Worm (Caenorhabditis elegans) whole organism, young adult: ENCODE measurements around the gene C27B7.9.

Source experiments
- B0035.1 ChIP-seq: sonication (generic microtip); optimal IDR thresholded peaks from 2 replicates; lab custom pipeline; 2016; ENCODE audit warnings: missing genetic modification characterization, mild to moderate bottlenecking, missing compliant biosample characterization, missing genotype, missing genetic modification reagents
- C06A6.2 ChIP-seq: fragments of 200-800 bp; sonication (Bioruptor generic); conservative IDR thresholded peaks from 2 replicates; pipeline ENCODE4 v1.3.6; 2022; ENCODE audit warnings: missing genetic modification characterization, missing compliant biosample characterization
- F22D6.2 ChIP-seq: sonication (generic microtip); optimal IDR thresholded peaks from 2 replicates; lab custom pipeline; 2016; ENCODE audit warnings: mild to moderate bottlenecking, missing genetic modification characterization, missing compliant biosample characterization
- F33H1.4 ChIP-seq: fragments of 200-800 bp; sonication (Bioruptor generic); IDR thresholded peaks from 2 replicates; pipeline ENCODE4 v1.3.6; 2022; ENCODE audit warnings: missing genetic modification reagents, missing genetic modification characterization, missing compliant biosample characterization
- F52B5.7 ChIP-seq: sonication (generic microtip); optimal IDR thresholded peaks from 2 replicates; lab custom pipeline; 2016; ENCODE audit warnings: mild to moderate bottlenecking, missing genetic modification characterization, missing compliant biosample characterization
- K11D2.4 ChIP-seq: fragments of 200-800 bp; sonication (Bioruptor generic); IDR thresholded peaks from 2 replicates; pipeline ENCODE4 v1.3.6; 2022; ENCODE audit warnings: missing genetic modification reagents, missing genetic modification characterization, missing compliant biosample characterization
- Y53F4B.3 ChIP-seq: fragments of 200-800 bp; sonication (Bioruptor generic); IDR thresholded peaks from 2 replicates; pipeline ENCODE4 v1.3.6; 2022; ENCODE audit warnings: missing genetic modification reagents, missing genetic modification characterization, missing compliant biosample characterization
- Y53G8AR.9 ChIP-seq: fragments of 200-800 bp; sonication (Bioruptor generic); conservative IDR thresholded peaks from 2 replicates; pipeline ENCODE4 v1.3.6; 2022; ENCODE audit warnings: missing genetic modification reagents, missing genetic modification characterization, missing compliant biosample characterization
- aptf-3 ChIP-seq: fragments of 200-800 bp; sonication (Bioruptor generic); IDR thresholded peaks from 2 replicates; pipeline ENCODE4 v1.3.6; 2022; ENCODE audit warnings: missing genetic modification characterization, missing compliant biosample characterization
- atf-7 ChIP-seq: sonication (generic microtip); optimal IDR thresholded peaks from 2 replicates; lab custom pipeline; 2017; ENCODE audit warnings: mild to moderate bottlenecking, missing genetic modification characterization, missing compliant biosample characterization
- attf-5 ChIP-seq: fragments of 200-800 bp; sonication (Bioruptor generic); optimal IDR thresholded peaks from 2 replicates; lab custom pipeline; 2018; ENCODE audit warnings: mild to moderate bottlenecking, missing genetic modification characterization, missing compliant biosample characterization
- cebp-1 ChIP-seq, 2 experiments: fragments of 200-800 bp in 1 of 2; sonication (Bioruptor generic) in 1 of 2; sonication (generic microtip) in 1 of 2; IDR thresholded peaks in 1 of 2; optimal IDR thresholded peaks in 1 of 2; 2 replicates each; pipeline versions ENCODE4 v1.3.6 to Lab custom; 2017 to 2022; ENCODE audit warnings: missing compliant biosample characterization in 2 of 2, missing genetic modification characterization in 2 of 2, mild to moderate bottlenecking in 1 of 2, missing genetic modification reagents in 1 of 2, moderate library complexity in 1 of 2
- ceh-27 ChIP-seq: fragments of 200-800 bp; sonication (Bioruptor generic); optimal IDR thresholded peaks from 2 replicates; lab custom pipeline; 2018; ENCODE audit warnings: mild to moderate bottlenecking, missing genetic modification characterization, moderate library complexity, missing compliant biosample characterization
- ceh-91 ChIP-seq: fragments of 200-800 bp; sonication (Bioruptor generic); IDR thresholded peaks from 2 replicates; pipeline ENCODE4 v1.3.6; 2022; ENCODE audit warnings: missing genetic modification reagents, missing genetic modification characterization, missing compliant biosample characterization
- chd-7 ChIP-seq: sonication (generic microtip); optimal IDR thresholded peaks from 2 replicates; lab custom pipeline; 2016; ENCODE audit warnings: mild to moderate bottlenecking, missing genetic modification characterization, moderate library complexity, missing compliant biosample characterization
- die-1 ChIP-seq: sonication (generic microtip); optimal IDR thresholded peaks from 2 replicates; lab custom pipeline; 2016; ENCODE audit warnings: missing genotype, mild to moderate bottlenecking, missing genetic modification characterization, missing compliant biosample characterization
- dpff-1 ChIP-seq: sonication (generic microtip); optimal IDR thresholded peaks from 2 replicates; lab custom pipeline; 2017; ENCODE audit warnings: mild to moderate bottlenecking, missing genetic modification characterization, missing compliant biosample characterization
- egrh-3 ChIP-seq: fragments of 200-800 bp; sonication (Bioruptor generic); IDR thresholded peaks from 2 replicates; pipeline ENCODE4 v1.3.6; 2022; ENCODE audit warnings: missing genetic modification reagents, missing genetic modification characterization, missing compliant biosample characterization
- ekl-4 ChIP-seq: fragments of 200-800 bp; sonication (Bioruptor generic); IDR thresholded peaks from 2 replicates; pipeline ENCODE4 v1.3.6; 2022; ENCODE audit warnings: missing genetic modification reagents, missing genetic modification characterization, missing compliant biosample characterization
- gei-17 ChIP-seq: fragments of 200-800 bp; sonication (Bioruptor generic); optimal IDR thresholded peaks from 2 replicates; lab custom pipeline; 2018; ENCODE audit warnings: mild to moderate bottlenecking, missing genetic modification characterization, missing compliant biosample characterization
- hmg-1.2 ChIP-seq: fragments of 200-800 bp; sonication (Bioruptor generic); IDR thresholded peaks from 2 replicates; pipeline ENCODE4 v1.3.6; 2022; ENCODE audit warnings: missing genetic modification reagents, missing genetic modification characterization, missing compliant biosample characterization
- lag-1 ChIP-seq: fragments of 200-800 bp; sonication (Bioruptor generic); IDR thresholded peaks from 2 replicates; pipeline ENCODE4 v1.3.6; 2022; ENCODE audit warnings: missing genetic modification reagents, missing genetic modification characterization, missing compliant biosample characterization
- let-526 ChIP-seq: fragments of 200-800 bp; sonication (Bioruptor generic); IDR thresholded peaks from 2 replicates; pipeline ENCODE4 v1.3.6; 2022; ENCODE audit warnings: missing genetic modification reagents, missing genetic modification characterization, missing compliant biosample characterization
- let-607 ChIP-seq, 2 experiments: fragments of 200-800 bp in 1 of 2; sonication (Bioruptor generic) in 1 of 2; sonication (generic microtip) in 1 of 2; optimal IDR thresholded peaks; 2 replicates each; lab custom pipeline; 2016 to 2018; ENCODE audit warnings: mild to moderate bottlenecking in 2 of 2, missing compliant biosample characterization in 2 of 2, missing genetic modification characterization in 2 of 2, moderate library complexity in 2 of 2, missing genotype in 1 of 2
- lin-40 ChIP-seq: sonication (generic microtip); optimal IDR thresholded peaks from 2 replicates; lab custom pipeline; 2016; ENCODE audit warnings: missing genetic modification characterization, mild to moderate bottlenecking, missing compliant biosample characterization, missing genotype, missing genetic modification reagents
- lin-54 ChIP-seq: fragments of 200-800 bp; sonication (Bioruptor generic); optimal IDR thresholded peaks from 2 replicates; lab custom pipeline; 2018; ENCODE audit warnings: mild to moderate bottlenecking, missing genetic modification characterization, missing compliant biosample characterization
- lsy-27 ChIP-seq: sonication (generic microtip); optimal IDR thresholded peaks from 2 replicates; lab custom pipeline; 2017; ENCODE audit warnings: missing genetic modification characterization, mild to moderate bottlenecking, missing compliant biosample characterization, antibody characterized with exemption, missing genotype, borderline replicate concordance; ENCODE audit not compliant: insufficient read depth
- madf-3 ChIP-seq: fragments of 200-800 bp; sonication (Bioruptor generic); IDR thresholded peaks from 2 replicates; pipeline ENCODE4 v1.3.6; 2022; ENCODE audit warnings: missing genetic modification reagents, missing genetic modification characterization, missing compliant biosample characterization
- nhr-179 ChIP-seq: sonication (generic microtip); optimal IDR thresholded peaks from 2 replicates; lab custom pipeline; 2016; ENCODE audit warnings: mild to moderate bottlenecking, missing genetic modification characterization, missing compliant biosample characterization
- nhr-80 ChIP-seq: sonication (generic microtip); optimal IDR thresholded peaks from 2 replicates; lab custom pipeline; 2016; ENCODE audit warnings: missing genetic modification characterization, missing compliant biosample characterization
- nhr-90 ChIP-seq: sonication (generic microtip); optimal IDR thresholded peaks from 2 replicates; lab custom pipeline; 2016; ENCODE audit warnings: missing genotype, mild to moderate bottlenecking, missing genetic modification characterization, missing compliant biosample characterization
- repo-1 ChIP-seq: sonication (generic microtip); optimal IDR thresholded peaks from 2 replicates; lab custom pipeline; 2017; ENCODE audit warnings: mild to moderate bottlenecking, missing genetic modification characterization, missing compliant biosample characterization
- somi-1 ChIP-seq: fragments of 200-800 bp; sonication (Bioruptor generic); optimal IDR thresholded peaks from 2 replicates; lab custom pipeline; 2018; ENCODE audit warnings: mild to moderate bottlenecking, missing genetic modification characterization, missing compliant biosample characterization
- tbp1 ChIP-seq: fragments of 200-800 bp; sonication (Bioruptor generic); optimal IDR thresholded peaks from 2 replicates; lab custom pipeline; 2018; ENCODE audit warnings: mild to moderate bottlenecking, missing genetic modification characterization, missing compliant biosample characterization
- tbx-9 ChIP-seq: sonication (generic microtip); optimal IDR thresholded peaks from 2 replicates; lab custom pipeline; 2016; ENCODE audit warnings: borderline replicate concordance, missing genetic modification characterization, inconsistent platforms, missing compliant biosample characterization
- tlf-1 ChIP-seq: fragments of 200-800 bp; sonication (Bioruptor generic); optimal IDR thresholded peaks from 2 replicates; lab custom pipeline; 2018; ENCODE audit warnings: mild to moderate bottlenecking, missing genetic modification characterization, missing compliant biosample characterization
- ztf-18 ChIP-seq: sonication (generic microtip); optimal IDR thresholded peaks from 2 replicates; lab custom pipeline; 2016; ENCODE audit warnings: missing genotype, mild to moderate bottlenecking, missing genetic modification characterization, missing compliant biosample characterization
- ztf-22 ChIP-seq: fragments of 200-800 bp; sonication (Bioruptor generic); optimal IDR thresholded peaks from 2 replicates; lab custom pipeline; 2018; ENCODE audit warnings: mild to moderate bottlenecking, missing genetic modification characterization, moderate library complexity, missing compliant biosample characterization
- ztf-26 ChIP-seq: sonication (generic microtip); optimal IDR thresholded peaks from 2 replicates; lab custom pipeline; 2017; ENCODE audit warnings: missing genetic modification characterization, missing compliant biosample characterization

Gene C27B7.9

ce11 chrIV:8954126-8954525 lies 38.2 kb upstream of the C27B7.9 start:
- TF ChIP-seq egrh-3 (no peak), ceh-91 (GFP tag; lab: Robert Waterston, UW) (no peak), ztf-18 (tag; lab: Kevin White, UChicago) (no peak), lin-40 (peak; percentile 14), cebp-1 (GFP tag; IDR thresholded peaks at IDR 0.05; lab: Robert Waterston, UW) (no peak), cebp-1 (tag; optimal IDR thresholded peaks at IDR 0.05; lab: Kevin White, UChicago) (peak; percentile 74), tbx-9 (no peak)

ce11 chrIV:8951953-8952567 lies 36.1 kb upstream of the C27B7.9 start:
- no peak for TF ChIP-seq ceh-27
- TF ChIP-seq cebp-1 (GFP tag; IDR thresholded peaks at IDR 0.05; lab: Robert Waterston, UW): no peak
- peak; percentile 8 for TF ChIP-seq cebp-1 (tag; optimal IDR thresholded peaks at IDR 0.05; lab: Kevin White, UChicago)
- TF ChIP-seq dpff-1 (tag; lab: Kevin White, UChicago): no peak
- TF ChIP-seq nhr-80 (tag; lab: Kevin White, UChicago): peak; percentile 66
- peak; percentile 63 to 85 for TF ChIP-seq let-607 (tag; optimal IDR thresholded peaks at IDR 0.05; lab: Kevin White, UChicago)

- TF ChIP-seq F52B5.7: no peak
- no peak for TF ChIP-seq lag-1 (GFP tag; lab: Robert Waterston, UW)
- peak; percentile 50 for TF ChIP-seq gei-17 (GFP tag; lab: Kevin White, UChicago)
- TF ChIP-seq lsy-27 (tag; lab: Kevin White, UChicago): no peak
- TF ChIP-seq somi-1 (GFP tag; lab: Kevin White, UChicago): peak; percentile 95
- TF ChIP-seq C06A6.2 (GFP tag; lab: Robert Waterston, UW): peak; percentile 67
- TF ChIP-seq hmg-1.2 (GFP tag; lab: Robert Waterston, UW): peak; percentile 56
- peak; percentile 66 for TF ChIP-seq nhr-80 (tag; lab: Kevin White, UChicago)
- no peak for TF ChIP-seq nhr-179 (tag; lab: Kevin White, UChicago)
- TF ChIP-seq ztf-26: peak; percentile 86
- peak in 1 of 2 experiments; percentile 68 for TF ChIP-seq let-607 (tag; optimal IDR thresholded peaks at IDR 0.05; lab: Kevin White, UChicago)
- TF ChIP-seq B0035.1 (tag; lab: Kevin White, UChicago): no peak
- TF ChIP-seq lin-40: peak; percentile 94
- TF ChIP-seq tbp1: peak; percentile 45
- no peak for TF ChIP-seq repo-1 (tag; lab: Kevin White, UChicago)
- TF ChIP-seq cebp-1 (GFP tag; IDR thresholded peaks at IDR 0.05; lab: Robert Waterston, UW): 0 out of 2 replicates have a peak, but pooled peaks have one; percentile 29
- TF ChIP-seq cebp-1 (tag; optimal IDR thresholded peaks at IDR 0.05; lab: Kevin White, UChicago): peak; percentile 82
- peak; percentile 42; the same call in 1 of the 2 replicates for TF ChIP-seq ekl-4
- TF ChIP-seq K11D2.4: peak; percentile 68
- TF ChIP-seq F22D6.2: peak; percentile 69
- peak; percentile 62 for TF ChIP-seq attf-5 (GFP tag; lab: Kevin White, UChicago)
- no peak for TF ChIP-seq F33H1.4 (GFP tag; lab: Robert Waterston, UW)
- TF ChIP-seq Y53G8AR.9 (GFP tag; lab: Robert Waterston, UW): 0 out of 2 replicates have a peak, but pooled peaks have one; percentile 65
- peak; percentile 19 for TF ChIP-seq die-1 (tag; lab: Kevin White, UChicago)
- no peak for TF ChIP-seq nhr-90 (tag; lab: Kevin White, UChicago)
- TF ChIP-seq lin-54 (GFP tag; lab: Kevin White, UChicago): no peak
- TF ChIP-seq aptf-3 (GFP tag; lab: Robert Waterston, UW): no peak
- no peak for TF ChIP-seq Y53F4B.3
- TF ChIP-seq let-526 (GFP tag; lab: Robert Waterston, UW): no peak; the same call in 1 of the 2 replicates
- peak; percentile 32 for TF ChIP-seq tlf-1 (GFP tag; lab: Kevin White, UChicago)
- TF ChIP-seq atf-7 (tag; lab: Kevin White, UChicago): no peak
- peak; percentile 70 for TF ChIP-seq ceh-27
- peak; percentile 43 for TF ChIP-seq ztf-22 (GFP tag; lab: Kevin White, UChicago)
- TF ChIP-seq madf-3: no peak
- peak; percentile 78 for TF ChIP-seq chd-7 (tag; lab: Kevin White, UChicago)
Observed at ce11 chrIV:8949078-8950039, 33.4 kb upstream of the C27B7.9 start.
